Worm (Caenorhabditis elegans) whole organism, L4/young adult: ENCODE data around the gene erd-2.1.

ENCODE experiments used
- W03F9.2 ChIP-seq: fragments of 150-350 bp; optimal IDR thresholded peaks from 2 replicates; lab custom pipeline; 2014; ENCODE audit warnings: missing biosample characterization, missing genetic modification characterization
- dao-5 ChIP-seq: sonication (generic microtip); optimal IDR thresholded peaks from 2 replicates; lab custom pipeline; 2016; ENCODE audit warnings: missing genotype, missing genetic modification characterization, moderate library complexity, missing compliant biosample characterization
- him-1 ChIP-seq: sonication (generic microtip); optimal IDR thresholded peaks from 2 replicates; lab custom pipeline; 2016; ENCODE audit warnings: missing genotype, missing genetic modification reagents, missing genetic modification characterization, missing compliant biosample characterization

DNA sequence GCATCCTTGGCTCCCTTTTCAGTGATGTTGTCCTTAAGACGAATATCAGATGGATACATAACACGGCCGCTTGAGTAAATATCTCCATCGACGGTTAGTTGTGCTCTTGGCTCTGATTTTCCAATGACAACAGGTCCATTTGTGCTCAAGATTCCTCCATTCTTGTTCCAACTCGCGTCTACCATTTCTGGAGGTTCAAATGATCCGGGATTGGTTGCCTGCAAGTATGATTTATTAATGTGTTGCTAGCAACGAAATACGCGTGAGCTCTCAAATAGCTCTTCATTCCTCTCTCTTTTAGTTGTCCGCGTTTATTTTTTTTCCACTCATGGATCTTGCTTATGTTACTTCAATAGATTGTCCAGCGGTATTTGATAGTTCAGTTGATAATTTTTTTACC, 25.1 kb upstream of the erd-2.1 start, which contains the start of gene arrd-28:
- TF ChIP-seq W03F9.2 (tag; lab: Kevin White, UChicago) (no peak), dao-5 (tag; lab: Kevin White, UChicago) (no peak), him-1 (tag; lab: Kevin White, UChicago) (no peak)
